Fruit fly (Drosophila melanogaster) whole organism, embryonic: ENCODE measurements around the gene Gr32a.

Experiments used
- Ada2b ChIP-seq: fragments of 200-800 bp; sonication (Bioruptor generic); IDR thresholded peaks from 2 replicates; pipeline ENCODE4 v1.3.6; 2022; ENCODE audit warnings: missing biosample characterization, missing genetic modification characterization
- Bgb ChIP-seq: fragments of 200-800 bp; sonication (Bioruptor generic); IDR thresholded peaks from 2 replicates; pipeline ENCODE4 v1.3.6; 2022; ENCODE audit warnings: missing biosample characterization, missing genetic modification characterization; ENCODE audit not compliant: partially characterized antibody
- BtbVII ChIP-seq: fragments of 200-800 bp; sonication (Bioruptor generic); optimal IDR thresholded peaks from 3 replicates; lab custom pipeline; 2017; ENCODE audit warnings: missing biosample characterization, mild to moderate bottlenecking, missing genetic modification characterization
- CG11723 ChIP-seq: fragments of 200-800 bp; sonication (Bioruptor generic); optimal IDR thresholded peaks from 2 replicates; lab custom pipeline; 2017; ENCODE audit warnings: missing biosample characterization, mild to moderate bottlenecking, missing genetic modification characterization
- CG12391 ChIP-seq: fragments of 200-800 bp; sonication (Bioruptor generic); optimal IDR thresholded peaks from 3 replicates; lab custom pipeline; 2018; ENCODE audit warnings: missing biosample characterization, mild to moderate bottlenecking, missing genetic modification characterization, moderate library complexity
- CG12769 ChIP-seq: fragments of 200-800 bp; sonication (Bioruptor generic); optimal IDR thresholded peaks from 2 replicates; lab custom pipeline; 2019; ENCODE audit warnings: missing biosample characterization, mild to moderate bottlenecking, missing genetic modification characterization, moderate library complexity
- CG13894 ChIP-seq: fragments of 200-800 bp; sonication (Bioruptor generic); optimal IDR thresholded peaks from 3 replicates; lab custom pipeline; 2018; ENCODE audit warnings: missing biosample characterization, mild to moderate bottlenecking, missing genetic modification characterization, moderate library complexity
- CG14710 ChIP-seq: fragments of 200-800 bp; sonication (Bioruptor generic); optimal IDR thresholded peaks from 3 replicates; lab custom pipeline; 2019; ENCODE audit warnings: missing biosample characterization, mild to moderate bottlenecking, missing genetic modification characterization, moderate library complexity
- CG15269 ChIP-seq: fragments of 200-800 bp; sonication (Bioruptor generic); optimal IDR thresholded peaks from 2 replicates; lab custom pipeline; 2018; ENCODE audit warnings: missing biosample characterization, mild to moderate bottlenecking, missing genetic modification characterization, moderate library complexity
- CG16863 ChIP-seq: fragments of 200-800 bp; sonication (Bioruptor generic); optimal IDR thresholded peaks from 3 replicates; lab custom pipeline; 2016; ENCODE audit warnings: missing biosample characterization, missing genetic modification characterization
- CG2889 ChIP-seq: fragments of 200-800 bp; sonication (Bioruptor generic); IDR thresholded peaks from 3 replicates; pipeline ENCODE4 v1.3.6; 2022; ENCODE audit warnings: missing biosample characterization, missing genetic modification characterization
- CG32772 ChIP-seq: fragments of 200-800 bp; sonication (Bioruptor generic); IDR thresholded peaks from 2 replicates; pipeline ENCODE4 v1.3.6; 2022; ENCODE audit warnings: missing biosample characterization, missing genetic modification characterization
- CG34376 ChIP-seq: fragments of 200-800 bp; sonication (Bioruptor generic); optimal IDR thresholded peaks from 2 replicates; lab custom pipeline; 2018; ENCODE audit warnings: missing biosample characterization, mild to moderate bottlenecking, missing genetic modification characterization
- CG42726 ChIP-seq: fragments of 200-800 bp; sonication (Bioruptor generic); IDR thresholded peaks from 2 replicates; pipeline ENCODE4 v1.3.6; 2022; ENCODE audit warnings: missing biosample characterization, missing genetic modification characterization; ENCODE audit not compliant: partially characterized antibody
- CG4360 ChIP-seq: fragments of 200-800 bp; sonication (Bioruptor generic); IDR thresholded peaks from 2 replicates; pipeline ENCODE4 v1.3.6; 2022; ENCODE audit warnings: missing biosample characterization, missing genetic modification characterization
- CG43689 ChIP-seq: fragments of 200-800 bp; sonication (Bioruptor generic); IDR thresholded peaks from 2 replicates; pipeline ENCODE4 v1.3.6; 2022; ENCODE audit warnings: missing biosample characterization, missing genetic modification characterization
- CG7372 ChIP-seq: fragments of 200-800 bp; sonication (Bioruptor generic); IDR thresholded peaks from 2 replicates; pipeline ENCODE4 v1.3.6; 2022; ENCODE audit warnings: missing biosample characterization, missing genetic modification characterization
- CkIIα-i1 ChIP-seq: fragments of 200-800 bp; sonication (Bioruptor generic); IDR thresholded peaks from 2 replicates; pipeline ENCODE4 v1.3.6; 2022; ENCODE audit warnings: missing biosample characterization, missing genetic modification characterization
- Deaf1 ChIP-seq: fragments of 200-800 bp; optimal IDR thresholded peaks from 3 replicates; lab custom pipeline; 2019; ENCODE audit warnings: missing biosample characterization, mild to moderate bottlenecking, missing genetic modification characterization, moderate library complexity
- Fer2 ChIP-seq: fragments of 200-800 bp; sonication (Bioruptor generic); optimal IDR thresholded peaks from 2 replicates; lab custom pipeline; 2018; ENCODE audit warnings: missing biosample characterization, mild to moderate bottlenecking, missing genetic modification characterization, moderate library complexity
- GATAe ChIP-seq: fragments of 200-800 bp; sonication (Bioruptor generic); conservative IDR thresholded peaks from 2 replicates; pipeline ENCODE4 v1.3.6; 2022; ENCODE audit warnings: missing biosample characterization, missing genetic modification characterization
- HLH4C ChIP-seq: fragments of 200-800 bp; sonication (Bioruptor generic); IDR thresholded peaks from 3 replicates; pipeline ENCODE4 v1.3.6; 2022; ENCODE audit warnings: missing biosample characterization, missing genetic modification characterization; ENCODE audit not compliant: partially characterized antibody
- Hmr ChIP-seq: fragments of 200-800 bp; sonication (Bioruptor generic); optimal IDR thresholded peaks from 3 replicates; lab custom pipeline; 2017; ENCODE audit warnings: mild to moderate bottlenecking, missing biosample characterization, missing genetic modification reagents, missing genetic modification characterization
- Hr51 ChIP-seq, 2 experiments: fragments of 200-800 bp; sonication (Bioruptor generic); optimal IDR thresholded peaks; 2 replicates in 1 of 2; 3 replicates in 1 of 2; lab custom pipeline; 2016 to 2018; ENCODE audit warnings: missing biosample characterization in 2 of 2, missing genetic modification characterization in 2 of 2, mild to moderate bottlenecking in 1 of 2, moderate library complexity in 1 of 2
- Mes4 ChIP-seq: fragments of 200-800 bp; sonication (Bioruptor generic); optimal IDR thresholded peaks from 2 replicates; lab custom pipeline; 2016; ENCODE audit warnings: missing biosample characterization, missing genetic modification characterization
- Opbp ChIP-seq: fragments of 200-800 bp; sonication (Bioruptor generic); IDR thresholded peaks from 3 replicates; pipeline ENCODE4 v1.3.6; 2022; ENCODE audit warnings: missing biosample characterization, missing genetic modification characterization; ENCODE audit not compliant: partially characterized antibody
- Pdp1 ChIP-seq, 2 experiments: fragments of 200-800 bp; sonication (Bioruptor generic); optimal IDR thresholded peaks; 3 replicates each; lab custom pipeline; 2016; ENCODE audit warnings: missing biosample characterization in 2 of 2, missing genetic modification characterization in 2 of 2, mild to moderate bottlenecking in 1 of 2, moderate library complexity in 1 of 2
- Side ChIP-seq: fragments of 200-800 bp; sonication (Bioruptor generic); optimal IDR thresholded peaks from 2 replicates; lab custom pipeline; 2016; ENCODE audit warnings: missing biosample characterization, missing genetic modification characterization
- az2 ChIP-seq: fragments of 200-800 bp; sonication (Bioruptor generic); optimal IDR thresholded peaks from 3 replicates; lab custom pipeline; 2016; ENCODE audit warnings: missing biosample characterization, missing genetic modification characterization
- bcd ChIP-seq: fragments of 200-800 bp; sonication (Bioruptor generic); optimal IDR thresholded peaks from 2 replicates; lab custom pipeline; 2017; ENCODE audit warnings: missing biosample characterization, mild to moderate bottlenecking, missing genetic modification characterization
- corto ChIP-seq: fragments of 200-800 bp; sonication (Bioruptor generic); optimal IDR thresholded peaks from 2 replicates; lab custom pipeline; 2016; ENCODE audit warnings: missing biosample characterization, mild to moderate bottlenecking, missing genetic modification characterization, moderate library complexity
- disco-r ChIP-seq: fragments of 200-800 bp; sonication (Bioruptor generic); optimal IDR thresholded peaks from 2 replicates; lab custom pipeline; 2016; ENCODE audit warnings: missing biosample characterization, missing genetic modification characterization
- dmrt99B ChIP-seq: fragments of 200-800 bp; sonication (Bioruptor generic); optimal IDR thresholded peaks from 2 replicates; lab custom pipeline; 2018; ENCODE audit warnings: missing biosample characterization, mild to moderate bottlenecking, missing genetic modification characterization, moderate library complexity
- dpn ChIP-seq, 2 experiments: fragments of 200-800 bp; sonication (Bioruptor generic); optimal IDR thresholded peaks; 3 replicates each; lab custom pipeline; 2016; ENCODE audit warnings: missing biosample characterization in 2 of 2, missing genetic modification characterization in 2 of 2
- dysf ChIP-seq: fragments of 200-800 bp; sonication (Bioruptor generic); IDR thresholded peaks from 3 replicates; pipeline ENCODE4 v1.3.6; 2022; ENCODE audit warnings: missing biosample characterization, missing genetic modification characterization
- fu2 ChIP-seq: fragments of 200-800 bp; sonication (Bioruptor generic); optimal IDR thresholded peaks from 2 replicates; lab custom pipeline; 2016; ENCODE audit warnings: missing biosample characterization, missing genetic modification characterization
- gro ChIP-seq: fragments of 200-800 bp; sonication (Bioruptor generic); optimal IDR thresholded peaks from 2 replicates; lab custom pipeline; 2016; ENCODE audit warnings: missing biosample characterization, missing genetic modification characterization
- jigr1 ChIP-seq: fragments of 200-800 bp; sonication (Bioruptor generic); IDR thresholded peaks from 3 replicates; pipeline ENCODE4 v1.3.6; 2022; ENCODE audit warnings: missing biosample characterization, missing genetic modification characterization
- jing ChIP-seq: fragments of 200-800 bp; sonication (Bioruptor generic); optimal IDR thresholded peaks from 2 replicates; lab custom pipeline; 2018; ENCODE audit warnings: missing biosample characterization, mild to moderate bottlenecking, missing genetic modification characterization
- jumu ChIP-seq: fragments of 200-800 bp; sonication (Bioruptor generic); optimal IDR thresholded peaks from 3 replicates; lab custom pipeline; 2016; ENCODE audit warnings: missing biosample characterization, missing genetic modification characterization
- knrl ChIP-seq: fragments of 200-800 bp; sonication (Bioruptor generic); IDR thresholded peaks from 3 replicates; pipeline ENCODE4 v1.3.6; 2022; ENCODE audit warnings: missing biosample characterization, missing genetic modification characterization; ENCODE audit not compliant: partially characterized antibody
- mld ChIP-seq: fragments of 200-800 bp; sonication (Bioruptor generic); IDR thresholded peaks from 3 replicates; pipeline ENCODE4 v1.3.6; 2022; ENCODE audit warnings: missing biosample characterization, missing genetic modification characterization; ENCODE audit not compliant: partially characterized antibody
- phol ChIP-seq: fragments of 200-800 bp; sonication (Bioruptor generic); optimal IDR thresholded peaks from 3 replicates; lab custom pipeline; 2018; ENCODE audit warnings: missing biosample characterization, mild to moderate bottlenecking, missing genetic modification characterization, moderate library complexity
- pum ChIP-seq: fragments of 200-800 bp; sonication (Bioruptor generic); optimal IDR thresholded peaks from 2 replicates; lab custom pipeline; 2016; ENCODE audit warnings: missing biosample characterization, missing genetic modification characterization
- schlank ChIP-seq: fragments of 200-800 bp; sonication (Bioruptor generic); optimal IDR thresholded peaks from 2 replicates; lab custom pipeline; 2018; ENCODE audit warnings: missing biosample characterization, mild to moderate bottlenecking, missing genetic modification characterization
- tll ChIP-seq, 2 experiments: fragments of 200-800 bp in 1 of 2; fragments of >200 bp in 1 of 2; sonication (Bioruptor generic) in 1 of 2; optimal IDR thresholded peaks; 2 replicates each; lab custom pipeline; 2017 to 2019; ENCODE audit warnings: missing biosample characterization in 2 of 2, missing genetic modification characterization in 2 of 2, mild to moderate bottlenecking in 1 of 2, moderate library complexity in 1 of 2
- unc-4 ChIP-seq: fragments of 200-800 bp; sonication (Bioruptor generic); IDR thresholded peaks from 2 replicates; pipeline ENCODE4 v1.3.6; 2022; ENCODE audit warnings: missing biosample characterization, missing genetic modification characterization; ENCODE audit not compliant: partially characterized antibody

Gene Gr32a

DNA sequence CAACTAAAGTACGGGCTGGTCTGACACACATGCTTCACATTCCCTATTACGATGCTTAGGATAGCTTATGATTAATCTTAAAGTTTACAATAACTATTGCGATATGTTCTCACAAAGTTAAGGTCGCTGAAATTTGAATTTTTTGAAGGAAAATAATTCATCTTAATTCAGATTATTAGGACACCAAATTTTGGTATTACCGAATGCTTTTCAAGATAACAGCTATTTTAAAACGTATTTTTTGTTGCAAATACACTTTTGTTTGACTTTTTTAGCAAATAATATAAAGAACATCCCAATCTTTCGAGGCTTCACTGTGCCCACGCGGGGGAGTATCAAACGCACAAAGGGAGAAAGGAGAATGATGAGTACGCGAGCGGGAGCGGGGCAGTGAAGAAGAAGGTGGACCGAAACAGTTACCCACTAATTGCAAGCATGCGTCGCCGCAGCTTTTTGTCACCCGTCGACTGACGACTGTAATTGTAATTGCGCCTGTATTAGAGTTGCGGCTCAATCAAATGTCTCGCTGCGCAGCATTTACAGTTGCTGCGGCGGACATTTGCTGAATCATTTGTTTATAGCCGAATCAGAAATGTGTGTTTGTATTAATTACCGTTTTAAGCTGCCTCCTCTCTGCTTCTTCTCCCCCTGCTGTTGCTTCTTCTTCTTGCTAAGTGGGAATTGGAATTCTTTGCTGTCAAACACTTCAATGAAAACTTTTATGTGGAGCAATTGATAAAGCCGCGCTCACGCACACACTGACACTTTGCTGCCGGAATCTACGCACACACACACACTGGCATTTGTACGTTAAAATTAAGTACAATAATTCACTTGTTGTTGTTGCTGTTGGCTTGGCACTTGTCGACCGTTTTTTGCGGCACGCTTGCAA is 47.6 kb upstream of the Gr32a start (continued):
- no peak for TF ChIP-seq unc-4 (GFP tag; lab: Robert Waterston, UW)
- TF ChIP-seq dpn (GFP tag; optimal IDR thresholded peaks at IDR 0.05; lab: Kevin White, UChicago): peak in 1 of 2 experiments; percentile 21
- no peak for TF ChIP-seq jigr1 (GFP tag; lab: Robert Waterston, UW)
- TF ChIP-seq CG12769: no peak
- TF ChIP-seq knrl (GFP tag; lab: Robert Waterston, UW): no peak
- no peak for TF ChIP-seq CG13894 (tag; lab: Kevin White, UChicago)
- no peak for TF ChIP-seq Fer2 (tag; lab: Kevin White, UChicago)
- TF ChIP-seq disco-r (GFP tag; lab: Kevin White, UChicago): no peak
- no peak for TF ChIP-seq tll (GFP tag; optimal IDR thresholded peaks at IDR 0.05; lab: Kevin White, UChicago)
- no peak for TF ChIP-seq jing (GFP tag; lab: Kevin White, UChicago)
- TF ChIP-seq fu2: no peak
- TF ChIP-seq BtbVII (GFP tag; lab: Kevin White, UChicago): no peak
- TF ChIP-seq CG15269 (tag; lab: Kevin White, UChicago): no peak
- no peak for TF ChIP-seq CG42726
- no peak for TF ChIP-seq schlank (tag; lab: Kevin White, UChicago)
- TF ChIP-seq Hr51 (GFP tag; optimal IDR thresholded peaks at IDR 0.05; lab: Kevin White, UChicago): peak in 1 of 2 experiments; percentile 12
- no peak for TF ChIP-seq CG16863
- TF ChIP-seq dmrt99B (tag; lab: Kevin White, UChicago): peak; percentile 34
- TF ChIP-seq CG2889 (GFP tag; lab: Robert Waterston, UW): no peak
- no peak for TF ChIP-seq CkIIα-i1 (GFP tag; lab: Robert Waterston, UW)
- TF ChIP-seq CG32772 (GFP tag; lab: Robert Waterston, UW): no peak
- TF ChIP-seq Side (GFP tag; lab: Kevin White, UChicago): peak; percentile 11
- TF ChIP-seq Mes4 (GFP tag; lab: Kevin White, UChicago): no peak

DNA sequence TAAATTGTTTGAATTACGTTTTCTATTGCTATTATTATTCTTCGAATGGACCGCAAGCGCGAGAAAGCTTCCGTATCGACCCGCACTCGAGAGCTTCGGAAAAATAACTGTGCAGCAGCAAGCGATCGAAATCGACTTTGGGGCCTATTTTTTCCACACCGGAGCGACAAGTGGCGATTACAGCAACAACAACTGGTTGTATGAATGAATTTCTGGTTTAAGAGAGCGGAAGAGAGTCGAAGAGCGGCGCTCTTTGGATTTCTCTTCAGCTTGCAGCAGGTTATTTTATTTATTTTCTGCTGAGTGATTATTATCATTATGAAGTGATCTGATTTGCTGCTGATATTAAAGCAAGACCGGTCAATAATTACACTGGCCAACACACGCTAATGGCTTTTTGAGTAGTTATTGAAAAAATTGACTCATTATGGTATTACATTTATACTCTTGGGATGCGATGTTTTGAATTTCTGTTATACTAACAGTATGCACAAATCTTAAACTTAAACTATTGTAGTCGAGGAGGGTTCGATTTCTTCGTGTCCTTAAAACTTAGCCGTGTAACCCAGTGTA is 46.8 kb upstream of the Gr32a start, which contains the start of gene Samuel:
Gene Samuel (minus strand): TSS at position 112 of the 573 bp plus-strand sequence.
- no peak for TF ChIP-seq CG43689 (GFP tag; lab: Robert Waterston, UW)
- TF ChIP-seq jumu (GFP tag; lab: Kevin White, UChicago): no peak
- peak; percentile 67 for TF ChIP-seq Deaf1 (tag; lab: Kevin White, UChicago)
- no peak for TF ChIP-seq dysf (GFP tag; lab: Robert Waterston, UW)
- no peak for TF ChIP-seq CG14710 (tag; lab: Kevin White, UChicago)
- TF ChIP-seq CG11723: no peak
- TF ChIP-seq Ada2b: no peak
- TF ChIP-seq CG12391: no peak
- TF ChIP-seq Opbp (GFP tag; lab: Robert Waterston, UW): no peak
- TF ChIP-seq CG34376 (GFP tag; lab: Kevin White, UChicago): peak; percentile 4
- TF ChIP-seq az2 (GFP tag; lab: Kevin White, UChicago): no peak
- TF ChIP-seq bcd (GFP tag; lab: Kevin White, UChicago): no peak
- TF ChIP-seq HLH4C (GFP tag; lab: Robert Waterston, UW): peak; percentile 36; the same call in 1 of the 3 replicates
- peak; percentile 91 for TF ChIP-seq CG4360 (GFP tag; lab: Robert Waterston, UW)
- no peak for TF ChIP-seq phol (tag; lab: Kevin White, UChicago)
- no peak for TF ChIP-seq Hmr (GFP tag; lab: Kevin White, UChicago)
- TF ChIP-seq GATAe (GFP tag; lab: Robert Waterston, UW): no peak
- TF ChIP-seq CG7372 (GFP tag; lab: Robert Waterston, UW): no peak
- no peak for TF ChIP-seq pum
- no peak for TF ChIP-seq Pdp1 (GFP tag; optimal IDR thresholded peaks at IDR 0.05; lab: Kevin White, UChicago)
- TF ChIP-seq jing (GFP tag; lab: Kevin White, UChicago): no peak
- peak; percentile 7 for TF ChIP-seq gro (GFP tag; lab: Kevin White, UChicago)
- no peak for TF ChIP-seq mld (GFP tag; lab: Robert Waterston, UW)
- TF ChIP-seq Bgb (GFP tag; lab: Robert Waterston, UW): no peak
- TF ChIP-seq corto (GFP tag; lab: Kevin White, UChicago): peak; percentile 68
